Fruit fly (Drosophila melanogaster) whole organism, embryonic: ENCODE measurements around the gene Ing5.

Source experiments
- Adf1 ChIP-seq: fragments of 200-800 bp; sonication (Bioruptor generic); IDR thresholded peaks from 2 replicates; pipeline ENCODE4 v1.3.6; 2022; ENCODE audit warnings: missing biosample characterization, missing genetic modification characterization
- CG12155 ChIP-seq: fragments of 200-800 bp; sonication (Bioruptor generic); optimal IDR thresholded peaks from 3 replicates; lab custom pipeline; 2016; ENCODE audit warnings: missing biosample characterization, missing genetic modification characterization
- CG12299 ChIP-seq: fragments of 200-800 bp; sonication (Bioruptor generic); optimal IDR thresholded peaks from 2 replicates; lab custom pipeline; 2018; ENCODE audit warnings: missing biosample characterization, mild to moderate bottlenecking, missing genetic modification characterization
- CG1233 ChIP-seq: fragments of 200-800 bp; sonication (Bioruptor generic); optimal IDR thresholded peaks from 4 replicates; lab custom pipeline; 2018; ENCODE audit warnings: missing biosample characterization, mild to moderate bottlenecking, missing genetic modification characterization
- CG14014 ChIP-seq: fragments of 200-800 bp; sonication (Bioruptor generic); IDR thresholded peaks from 2 replicates; pipeline ENCODE4 v1.3.6; 2022; ENCODE audit warnings: missing biosample characterization, missing genetic modification characterization
- CG15011 ChIP-seq: fragments of 200-800 bp; sonication (Bioruptor generic); optimal IDR thresholded peaks from 3 replicates; lab custom pipeline; 2018; ENCODE audit warnings: missing biosample characterization, mild to moderate bottlenecking, missing genetic modification characterization
- CG15073 ChIP-seq: fragments of 200-800 bp; sonication (Bioruptor generic); optimal IDR thresholded peaks from 2 replicates; lab custom pipeline; 2016; ENCODE audit warnings: missing biosample characterization, missing genetic modification characterization
- CG1603 ChIP-seq: fragments of 200-800 bp; sonication (Bioruptor generic); optimal IDR thresholded peaks from 2 replicates; lab custom pipeline; 2019; ENCODE audit warnings: missing biosample characterization, mild to moderate bottlenecking, missing genetic modification characterization, moderate library complexity
- CG17328 ChIP-seq: fragments of 200-800 bp; sonication (Bioruptor generic); IDR thresholded peaks from 2 replicates; pipeline ENCODE4 v1.3.6; 2022; ENCODE audit warnings: missing biosample characterization, missing genetic modification characterization
- CG17359 ChIP-seq: fragments of 200-800 bp; sonication (Bioruptor generic); optimal IDR thresholded peaks from 3 replicates; lab custom pipeline; 2018; ENCODE audit warnings: missing biosample characterization, mild to moderate bottlenecking, missing genetic modification characterization, moderate library complexity
- CG17385 ChIP-seq: fragments of 200-800 bp; sonication (Bioruptor generic); optimal IDR thresholded peaks from 3 replicates; lab custom pipeline; 2018; ENCODE audit warnings: missing biosample characterization, mild to moderate bottlenecking, missing genetic modification characterization
- CG2712 ChIP-seq: fragments of 200-800 bp; optimal IDR thresholded peaks from 3 replicates; lab custom pipeline; 2019; ENCODE audit warnings: missing biosample characterization, mild to moderate bottlenecking, missing genetic modification characterization, moderate library complexity
- CG31441 ChIP-seq: fragments of 200-800 bp; sonication (Bioruptor generic); IDR thresholded peaks from 2 replicates; pipeline ENCODE4 v1.3.6; 2022; ENCODE audit warnings: missing biosample characterization, missing genetic modification characterization
- CG4854 ChIP-seq: fragments of 200-800 bp; sonication (Bioruptor generic); optimal IDR thresholded peaks from 2 replicates; lab custom pipeline; 2016; ENCODE audit warnings: missing biosample characterization, missing genetic modification characterization, inconsistent platforms
- CG5953 ChIP-seq: fragments of 200-800 bp; sonication (Bioruptor generic); IDR thresholded peaks from 2 replicates; pipeline ENCODE4 v1.3.6; 2022; ENCODE audit warnings: missing biosample characterization, missing genetic modification characterization
- CG6175 ChIP-seq: fragments of 200-800 bp; sonication (Bioruptor generic); IDR thresholded peaks from 3 replicates; pipeline ENCODE4 v1.3.6; 2022; ENCODE audit warnings: missing biosample characterization, missing genetic modification characterization
- CG6654 ChIP-seq: fragments of 200-800 bp; sonication (Bioruptor generic); optimal IDR thresholded peaks from 2 replicates; lab custom pipeline; 2017; ENCODE audit warnings: missing biosample characterization, mild to moderate bottlenecking, missing genetic modification characterization
- CG7271 ChIP-seq: fragments of 200-800 bp; sonication (Bioruptor generic); optimal IDR thresholded peaks from 2 replicates; lab custom pipeline; 2018; ENCODE audit warnings: missing biosample characterization, mild to moderate bottlenecking, missing genetic modification characterization, moderate library complexity
- CG8944 ChIP-seq: fragments of 200-800 bp; sonication (Bioruptor generic); optimal IDR thresholded peaks from 3 replicates; lab custom pipeline; 2016; ENCODE audit warnings: missing biosample characterization, missing genetic modification characterization
- CG9215 ChIP-seq: fragments of 200-800 bp; sonication (Bioruptor generic); IDR thresholded peaks from 2 replicates; pipeline ENCODE4 v1.3.6; 2022; ENCODE audit warnings: missing biosample characterization, missing genetic modification characterization
- CG9609 ChIP-seq: fragments of 200-800 bp; sonication (Bioruptor generic); optimal IDR thresholded peaks from 3 replicates; lab custom pipeline; 2016; ENCODE audit warnings: missing biosample characterization, missing genetic modification characterization
- H15 ChIP-seq: fragments of 200-800 bp; sonication (Bioruptor generic); IDR thresholded peaks from 3 replicates; pipeline ENCODE4 v1.3.6; 2022; ENCODE audit warnings: missing biosample characterization, missing genetic modification characterization
- Hr39 ChIP-seq: fragments of >200 bp; optimal IDR thresholded peaks from 2 replicates; lab custom pipeline; 2017
- Hr78 ChIP-seq, 2 experiments: fragments of 200-800 bp in 1 of 2; fragments of >200 bp in 1 of 2; sonication (Bioruptor generic) in 1 of 2; optimal IDR thresholded peaks; 2 replicates each; lab custom pipeline; 2017 to 2019; ENCODE audit warnings: missing biosample characterization in 2 of 2, missing genetic modification characterization in 2 of 2, mild to moderate bottlenecking in 1 of 2, moderate library complexity in 1 of 2
- Kr ChIP-seq: fragments of 200-800 bp; sonication (Bioruptor generic); optimal IDR thresholded peaks from 2 replicates; lab custom pipeline; 2017; ENCODE audit warnings: missing biosample characterization, mild to moderate bottlenecking, missing genetic modification characterization
- Lhr ChIP-seq: fragments of 200-800 bp; sonication (Bioruptor generic); optimal IDR thresholded peaks from 3 replicates; lab custom pipeline; 2017; ENCODE audit warnings: mild to moderate bottlenecking, missing biosample characterization, missing genetic modification reagents, missing genetic modification characterization
- Lpt ChIP-seq: fragments of >200 bp; optimal IDR thresholded peaks from 2 replicates; lab custom pipeline; 2018; ENCODE audit warnings: missing biosample characterization, missing genetic modification characterization
- MESR4 ChIP-seq: fragments of 200-800 bp; sonication (Bioruptor generic); optimal IDR thresholded peaks from 2 replicates; lab custom pipeline; 2018; ENCODE audit warnings: missing biosample characterization, mild to moderate bottlenecking, missing genetic modification characterization, moderate library complexity
- MTF-1 ChIP-seq: fragments of 200-800 bp; sonication (Bioruptor generic); optimal IDR thresholded peaks from 2 replicates; lab custom pipeline; 2018; ENCODE audit warnings: missing biosample characterization, mild to moderate bottlenecking, missing genetic modification characterization, borderline replicate concordance
- Mrtf ChIP-seq: fragments of 200-800 bp; sonication (Bioruptor generic); IDR thresholded peaks from 3 replicates; pipeline ENCODE4 v1.3.6; 2022; ENCODE audit warnings: missing biosample characterization, missing genetic modification characterization
- Rx ChIP-seq: fragments of 200-800 bp; sonication (Bioruptor generic); IDR thresholded peaks from 2 replicates; pipeline ENCODE4 v1.3.6; 2022; ENCODE audit warnings: missing biosample characterization, missing genetic modification characterization
- Scr ChIP-seq: fragments of 200-800 bp; sonication (Bioruptor generic); IDR thresholded peaks from 2 replicates; pipeline ENCODE4 v1.3.6; 2022; ENCODE audit warnings: missing biosample characterization, missing genetic modification characterization; ENCODE audit not compliant: partially characterized antibody
- Usf ChIP-seq: fragments of 200-800 bp; sonication (Bioruptor generic); optimal IDR thresholded peaks from 2 replicates; lab custom pipeline; 2017; ENCODE audit warnings: missing genotype, missing biosample characterization, missing genetic modification characterization
- az2 ChIP-seq: fragments of 200-800 bp; sonication (Bioruptor generic); optimal IDR thresholded peaks from 3 replicates; lab custom pipeline; 2016; ENCODE audit warnings: missing biosample characterization, missing genetic modification characterization
- bigmax ChIP-seq: fragments of 200-800 bp; sonication (Bioruptor generic); optimal IDR thresholded peaks from 2 replicates; lab custom pipeline; 2018; ENCODE audit warnings: missing biosample characterization, mild to moderate bottlenecking, missing genetic modification characterization
- dmrt99B ChIP-seq: fragments of 200-800 bp; sonication (Bioruptor generic); optimal IDR thresholded peaks from 2 replicates; lab custom pipeline; 2018; ENCODE audit warnings: missing biosample characterization, mild to moderate bottlenecking, missing genetic modification characterization, moderate library complexity
- ftz-f1 ChIP-seq: fragments of 200-800 bp; sonication (Bioruptor generic); optimal IDR thresholded peaks from 2 replicates; lab custom pipeline; 2016; ENCODE audit warnings: missing biosample characterization, missing genetic modification characterization
- gcm ChIP-seq: fragments of 200-800 bp; sonication (Bioruptor generic); optimal IDR thresholded peaks from 2 replicates; lab custom pipeline; 2019; ENCODE audit warnings: missing biosample characterization, mild to moderate bottlenecking, missing genetic modification characterization, moderate library complexity
- gro ChIP-seq: fragments of 200-800 bp; sonication (Bioruptor generic); optimal IDR thresholded peaks from 2 replicates; lab custom pipeline; 2016; ENCODE audit warnings: missing biosample characterization, missing genetic modification characterization
- ind ChIP-seq: fragments of 200-800 bp; sonication (Bioruptor generic); optimal IDR thresholded peaks from 3 replicates; lab custom pipeline; 2016; ENCODE audit warnings: missing biosample characterization, missing genetic modification characterization
- inv ChIP-seq: fragments of 200-800 bp; sonication (Bioruptor generic); IDR thresholded peaks from 2 replicates; pipeline ENCODE4 v1.3.6; 2022; ENCODE audit warnings: missing biosample characterization, missing genetic modification characterization; ENCODE audit not compliant: partially characterized antibody
- kah ChIP-seq: fragments of 200-800 bp; sonication (Bioruptor generic); optimal IDR thresholded peaks from 2 replicates; lab custom pipeline; 2018; ENCODE audit warnings: missing biosample characterization, mild to moderate bottlenecking, missing genetic modification characterization
- nmo ChIP-seq: fragments of 200-800 bp; sonication (Bioruptor generic); optimal IDR thresholded peaks from 2 replicates; lab custom pipeline; 2018; ENCODE audit warnings: missing biosample characterization, mild to moderate bottlenecking, missing genetic modification characterization, moderate library complexity
- pho ChIP-seq: fragments of 200-800 bp; sonication (Bioruptor generic); optimal IDR thresholded peaks from 2 replicates; lab custom pipeline; 2016; ENCODE audit warnings: missing biosample characterization, missing genetic modification characterization
- pum ChIP-seq: fragments of 200-800 bp; sonication (Bioruptor generic); optimal IDR thresholded peaks from 2 replicates; lab custom pipeline; 2016; ENCODE audit warnings: missing biosample characterization, missing genetic modification characterization
- rib ChIP-seq: fragments of 200-800 bp; sonication (Bioruptor generic); IDR thresholded peaks from 2 replicates; pipeline ENCODE4 v1.3.6; 2022; ENCODE audit warnings: missing biosample characterization, missing genetic modification characterization
- sima ChIP-seq: fragments of 200-800 bp; sonication (Bioruptor generic); optimal IDR thresholded peaks from 2 replicates; lab custom pipeline; 2016; ENCODE audit warnings: missing biosample characterization, missing genetic modification characterization
- sisA ChIP-seq: fragments of 200-800 bp; sonication (Bioruptor generic); IDR thresholded peaks from 2 replicates; pipeline ENCODE4 v1.3.6; 2022; ENCODE audit warnings: missing biosample characterization, missing genetic modification characterization
- tgo ChIP-seq: fragments of 200-800 bp; sonication (Bioruptor generic); IDR thresholded peaks from 3 replicates; pipeline ENCODE4 v1.3.6; 2022; ENCODE audit warnings: missing biosample characterization, missing genetic modification characterization
- tll ChIP-seq, 2 experiments: fragments of 200-800 bp in 1 of 2; fragments of >200 bp in 1 of 2; sonication (Bioruptor generic) in 1 of 2; optimal IDR thresholded peaks; 2 replicates each; lab custom pipeline; 2017 to 2019; ENCODE audit warnings: missing biosample characterization in 2 of 2, missing genetic modification characterization in 2 of 2, mild to moderate bottlenecking in 1 of 2, moderate library complexity in 1 of 2
- tna ChIP-seq: fragments of 200-800 bp; sonication (Bioruptor generic); IDR thresholded peaks from 2 replicates; pipeline ENCODE4 v1.3.6; 2022; ENCODE audit warnings: missing biosample characterization, missing genetic modification characterization; ENCODE audit not compliant: partially characterized antibody

Gene Ing5

dm6 chr2L:13368940-13369339, 18.2 kb downstream of the Ing5 start, which contains the start of gene CG31855 (continued):
- TF ChIP-seq CG17328 (GFP tag; lab: Robert Waterston, UW) (peak; percentile 83), inv (GFP tag; lab: Robert Waterston, UW) (no peak), Lpt (no peak), CG1603 (tag; lab: Kevin White, UChicago) (peak; percentile 68), nmo (GFP tag; lab: Kevin White, UChicago) (peak; percentile 62), tgo (GFP tag; lab: Robert Waterston, UW) (peak; percentile 83), Lhr (peak; percentile 12), H15 (GFP tag; lab: Robert Waterston, UW) (peak; percentile 87), sima (GFP tag; lab: Kevin White, UChicago) (no peak), Adf1 (no peak; the same call in 1 of the 2 replicates), gro (GFP tag; lab: Kevin White, UChicago) (peak; percentile 91), CG6175 (GFP tag; lab: Robert Waterston, UW) (0 out of 3 replicates have a peak, but pooled peaks have one; percentile 30), CG1233 (GFP tag; lab: Kevin White, UChicago) (peak; percentile 73), rib (GFP tag; lab: Robert Waterston, UW) (peak; percentile 80), CG5953 (GFP tag; lab: Robert Waterston, UW) (peak; percentile 73), tll (GFP tag; optimal IDR thresholded peaks at IDR 0.05; lab: Kevin White, UChicago) (no peak), az2 (GFP tag; lab: Kevin White, UChicago) (peak; percentile 87), MESR4 (GFP tag; lab: Kevin White, UChicago) (peak; percentile 75), CG8944 (GFP tag; lab: Kevin White, UChicago) (peak; percentile 68), CG2712 (tag; lab: Kevin White, UChicago) (peak; percentile 80), CG4854 (GFP tag; lab: Kevin White, UChicago) (peak; percentile 87), CG15011 (GFP tag; lab: Kevin White, UChicago) (peak; percentile 46), CG9215 (peak; percentile 66), CG15073 (GFP tag; lab: Kevin White, UChicago) (peak; percentile 6), Usf (peak; percentile 9), Mrtf (GFP tag; lab: Robert Waterston, UW) (peak; percentile 54; the same call in 2 of the 3 replicates), Kr (GFP tag; lab: Kevin White, UChicago) (no peak), pho (peak; percentile 74), Hr39 (lab: Kevin White, UChicago) (no peak), ftz-f1 (GFP tag; lab: Kevin White, UChicago) (no peak), sisA (GFP tag; lab: Robert Waterston, UW) (peak; percentile 82), CG7271 (tag; lab: Kevin White, UChicago) (peak; percentile 33), CG9609 (GFP tag; lab: Kevin White, UChicago) (peak; percentile 69), bigmax (no peak), tna (GFP tag; lab: Robert Waterston, UW) (no peak), CG14014 (GFP tag; lab: Robert Waterston, UW) (peak; percentile 86), MTF-1 (GFP tag; lab: Kevin White, UChicago) (peak; percentile 69), CG6654 (GFP tag; lab: Kevin White, UChicago) (no peak), gcm (peak; percentile 68), CG17385 (peak; percentile 81), Hr78 (GFP tag; optimal IDR thresholded peaks at IDR 0.05; lab: Kevin White, UChicago) (no peak), CG12155 (GFP tag; lab: Kevin White, UChicago) (peak; percentile 86), Scr (GFP tag; lab: Robert Waterston, UW) (no peak), Rx (GFP tag; lab: Robert Waterston, UW) (0 out of 2 replicates have a peak, but pooled peaks have one; percentile 9), CG12299 (tag; lab: Kevin White, UChicago) (peak; percentile 78), pum (GFP tag; lab: Kevin White, UChicago) (peak; percentile 81), CG17359 (tag; lab: Kevin White, UChicago) (peak; percentile 86), CG31441 (GFP tag; lab: Robert Waterston, UW) (peak; percentile 78), dmrt99B (tag; lab: Kevin White, UChicago) (peak; percentile 76), kah (GFP tag; lab: Kevin White, UChicago) (peak; percentile 67), ind (GFP tag; lab: Kevin White, UChicago) (peak; percentile 87)
